Fruit fly (Drosophila melanogaster): ENCODE data around the gene CG31097.

dm6 chr3R:25260670-25261069 lies 36.9 kb downstream of the CG31097 start:
- no peak for TF ChIP-seq toe (GFP tag; optimal IDR thresholded peaks at IDR 0.05)
- TF ChIP-seq CG7045 (GFP tag; optimal IDR thresholded peaks at IDR 0.05): no peak
- TF ChIP-seq Mnt (GFP tag; optimal IDR thresholded peaks at IDR 0.05): no peak
- TF ChIP-seq Hr96 (GFP tag; optimal IDR thresholded peaks at IDR 0.05): no peak
- no peak for TF ChIP-seq kay (GFP tag; ENCODE audit: borderline replicate concordance)
- no peak for TF ChIP-seq ovo (GFP tag; optimal IDR thresholded peaks at IDR 0.05)
